Worm (Caenorhabditis elegans): ENCODE data around the gene clec-65.
A peak's percentile ranks its signal among the peaks of the same experiment; 100 is the strongest.

clec-65 gene

ce11 chrII:12944587-12945126 is 43.5 kb downstream of the clec-65 start (continued):
- TF ChIP-seq lin-35 (GFP tag; optimal IDR thresholded peaks at IDR 0.05), result peak in 2 of 3 experiments; percentile 63 to 79
- TF ChIP-seq F57A8.1 (GFP tag; optimal IDR thresholded peaks at IDR 0.05), result peak; percentile 68
- peak; percentile 96 for TF ChIP-seq F49E8.2 (tag; optimal IDR thresholded peaks at IDR 0.05; ENCODE audit: insufficient read depth)
- TF ChIP-seq snpc-1.1 (tag; optimal IDR thresholded peaks at IDR 0.05; ENCODE audit: insufficient read depth), result peak; percentile 98
- no peak for TF ChIP-seq nfya-2 (GFP tag; IDR thresholded peaks at IDR 0.05)
- peak; percentile 24 for TF ChIP-seq hlh-12 (tag; optimal IDR thresholded peaks at IDR 0.05)
- TF ChIP-seq him-1 (tag; optimal IDR thresholded peaks at IDR 0.05), result peak; percentile 95
- peak; percentile 54; the same call in 1 of the 2 replicates for TF ChIP-seq cebp-2 (GFP tag; IDR thresholded peaks at IDR 0.05)
- TF ChIP-seq snpc-3.4 (tag; optimal IDR thresholded peaks at IDR 0.05), result peak; percentile 96
- TF ChIP-seq ceh-58 (GFP tag; IDR thresholded peaks at IDR 0.05), result 0 out of 2 replicates have a peak, but pooled peaks have one; percentile 26
- TF ChIP-seq mes-4 (tag; optimal IDR thresholded peaks at IDR 0.05), result peak; percentile 89

ce11 chrII:12948158-12948557 is 47.0 kb downstream of the clec-65 start, which contains the start of gene F58G1.7:
Gene F58G1.7 (minus strand): TSS chrII:12948258.
- TF ChIP-seq B0336.3 (GFP tag; IDR thresholded peaks at IDR 0.05) (no peak), zfh-2 (GFP tag; conservative IDR thresholded peaks at IDR 0.05) (0 out of 2 replicates have a peak, but pooled peaks have one; percentile 20), snpc-4 (GFP tag; optimal IDR thresholded peaks at IDR 0.05) (no peak), snpc-4 (tag; optimal IDR thresholded peaks at IDR 0.05) (peak in 2 of 4 experiments; percentile 35 to 68)
